Worm (Caenorhabditis elegans) whole organism, L3 larva: ENCODE results near the gene srz-79.

Experiments used
- R02D3.7 ChIP-seq: fragments of 150-350 bp; optimal IDR thresholded peaks from 2 replicates; lab custom pipeline; 2014; ENCODE audit warnings: missing biosample characterization, missing genetic modification characterization
- ZK546.5 ChIP-seq: sonication (generic microtip); optimal IDR thresholded peaks from 2 replicates; lab custom pipeline; 2017; ENCODE audit warnings: missing biosample characterization, missing genetic modification characterization
- aly-2 ChIP-seq: fragments of 150-350 bp; optimal IDR thresholded peaks from 2 replicates; lab custom pipeline; 2014; ENCODE audit warnings: missing biosample characterization, missing genetic modification characterization
- ama-1 ChIP-seq: fragments of 150-350 bp; optimal IDR thresholded peaks from 2 replicates; lab custom pipeline; 2018
- ceh-16 ChIP-seq: sonication (generic microtip); optimal IDR thresholded peaks from 2 replicates; lab custom pipeline; 2017; ENCODE audit warnings: missing biosample characterization, missing genetic modification characterization
- ceh-28 ChIP-seq: fragments of 150-350 bp; optimal IDR thresholded peaks from 2 replicates; lab custom pipeline; 2014; ENCODE audit warnings: missing biosample characterization, missing genetic modification reagents, missing genetic modification characterization
- ceh-82 ChIP-seq: fragments of 150-350 bp; optimal IDR thresholded peaks from 2 replicates; lab custom pipeline; 2014; ENCODE audit warnings: missing biosample characterization, missing genetic modification characterization
- ceh-9 ChIP-seq: sonication (generic microtip); optimal IDR thresholded peaks from 2 replicates; lab custom pipeline; 2018; ENCODE audit warnings: missing biosample characterization, missing genetic modification characterization
- daf-12 ChIP-seq: fragments of 150-350 bp; optimal IDR thresholded peaks from 2 replicates; lab custom pipeline; 2014; ENCODE audit warnings: missing biosample characterization, missing genetic modification reagents, missing genetic modification characterization
- elt-1 ChIP-seq: fragments of 150-350 bp; optimal IDR thresholded peaks from 2 replicates; lab custom pipeline; 2014; ENCODE audit warnings: missing biosample characterization, missing genetic modification characterization
- elt-2 ChIP-seq: sonication (generic microtip); optimal IDR thresholded peaks from 2 replicates; lab custom pipeline; 2016; ENCODE audit warnings: missing genetic modification reagents, mild to moderate bottlenecking, missing genetic modification characterization, missing compliant biosample characterization
- eor-1 ChIP-seq, 2 experiments: fragments of 150-350 bp; optimal IDR thresholded peaks; 2 replicates each; lab custom pipeline; 2014 to 2018; ENCODE audit warnings: missing biosample characterization in 2 of 2, missing genetic modification characterization in 2 of 2
- fkh-2 ChIP-seq: fragments of 150-350 bp; optimal IDR thresholded peaks from 2 replicates; lab custom pipeline; 2014; ENCODE audit warnings: missing biosample characterization, missing genetic modification reagents, missing genetic modification characterization
- fos-1 ChIP-seq: fragments of 150-350 bp; optimal IDR thresholded peaks from 2 replicates; lab custom pipeline; 2014; ENCODE audit warnings: missing biosample characterization, missing genetic modification characterization
- hmg-11 ChIP-seq: sonication (generic microtip); optimal IDR thresholded peaks from 2 replicates; lab custom pipeline; 2016; ENCODE audit warnings: missing genetic modification characterization, missing compliant biosample characterization
- jun-1 ChIP-seq: fragments of 150-350 bp; optimal IDR thresholded peaks from 2 replicates; lab custom pipeline; 2014; ENCODE audit warnings: missing biosample characterization, missing genetic modification reagents, missing genetic modification characterization
- lin-15B ChIP-seq: fragments of 150-350 bp; optimal IDR thresholded peaks from 2 replicates; lab custom pipeline; 2014; ENCODE audit warnings: missing biosample characterization, missing genetic modification characterization
- lin-39 ChIP-seq: fragments of 150-350 bp; optimal IDR thresholded peaks from 2 replicates; lab custom pipeline; 2018; ENCODE audit warnings: missing biosample characterization, missing genetic modification reagents, missing genetic modification characterization
- lsy-12 ChIP-seq: sonication (generic microtip); optimal IDR thresholded peaks from 2 replicates; lab custom pipeline; 2016; ENCODE audit warnings: mild to moderate bottlenecking, missing genetic modification characterization, missing compliant biosample characterization
- mdl-1 ChIP-seq: fragments of 150-350 bp; optimal IDR thresholded peaks from 2 replicates; lab custom pipeline; 2014; ENCODE audit warnings: missing biosample characterization, missing genetic modification characterization
- mml-1 ChIP-seq: fragments of 150-350 bp; sonication (generic microtip); optimal IDR thresholded peaks from 3 replicates; lab custom pipeline; 2014; ENCODE audit warnings: missing biosample characterization, missing genetic modification characterization
- nfya-1 ChIP-seq: sonication (generic microtip); optimal IDR thresholded peaks from 2 replicates; lab custom pipeline; 2017; ENCODE audit warnings: missing genetic modification characterization, mild to moderate bottlenecking, missing compliant biosample characterization, antibody characterized with exemption, moderate library complexity; ENCODE audit not compliant: insufficient read depth
- nhr-11 ChIP-seq: fragments of 150-350 bp; optimal IDR thresholded peaks from 2 replicates; lab custom pipeline; 2014; ENCODE audit warnings: missing biosample characterization, missing genetic modification characterization
- nhr-12 ChIP-seq: fragments of 150-350 bp; optimal IDR thresholded peaks from 2 replicates; lab custom pipeline; 2014; ENCODE audit warnings: missing biosample characterization, missing genetic modification characterization
- nhr-237 ChIP-seq: fragments of 150-350 bp; optimal IDR thresholded peaks from 2 replicates; lab custom pipeline; 2014; ENCODE audit warnings: missing biosample characterization, missing genetic modification characterization
- nhr-25 ChIP-seq: sonication (generic microtip); optimal IDR thresholded peaks from 2 replicates; lab custom pipeline; 2017; ENCODE audit warnings: missing biosample characterization, missing genetic modification characterization
- nhr-28 ChIP-seq: fragments of 150-350 bp; optimal IDR thresholded peaks from 2 replicates; lab custom pipeline; 2014; ENCODE audit warnings: missing biosample characterization, missing genetic modification characterization
- nhr-77 ChIP-seq: fragments of 150-350 bp; optimal IDR thresholded peaks from 2 replicates; lab custom pipeline; 2014; ENCODE audit warnings: missing biosample characterization, missing genetic modification characterization
- pha-4 ChIP-seq: fragments of 150-350 bp; optimal IDR thresholded peaks from 2 replicates; lab custom pipeline; 2014; ENCODE audit warnings: missing biosample characterization, missing genetic modification reagents, missing genetic modification characterization
- pqm-1 ChIP-seq: fragments of 150-350 bp; optimal IDR thresholded peaks from 2 replicates; lab custom pipeline; 2017; ENCODE audit warnings: missing biosample characterization, missing genetic modification characterization, inconsistent platforms
- sea-2 ChIP-seq: fragments of 150-350 bp; sonication (generic microtip); optimal IDR thresholded peaks from 4 replicates; lab custom pipeline; 2014; ENCODE audit warnings: missing biosample characterization, missing genetic modification reagents, missing genetic modification characterization
- skn-1 ChIP-seq: fragments of 150-350 bp; optimal IDR thresholded peaks from 2 replicates; lab custom pipeline; 2014; ENCODE audit warnings: missing biosample characterization, missing genetic modification characterization
- snpc-4 ChIP-seq: fragments of 150-350 bp; optimal IDR thresholded peaks from 2 replicates; lab custom pipeline; 2014; ENCODE audit warnings: missing biosample characterization, missing genetic modification characterization
- tbx-2 ChIP-seq: sonication (generic microtip); optimal IDR thresholded peaks from 2 replicates; lab custom pipeline; 2016; ENCODE audit warnings: mild to moderate bottlenecking, missing genetic modification characterization, missing compliant biosample characterization
- unc-39 ChIP-seq: sonication (generic microtip); optimal IDR thresholded peaks from 4 replicates; lab custom pipeline; 2017; ENCODE audit warnings: missing biosample characterization, missing genetic modification characterization
- unc-62 ChIP-seq: fragments of 150-350 bp; sonication (generic microtip); optimal IDR thresholded peaks from 4 replicates; lab custom pipeline; 2014; ENCODE audit warnings: missing biosample characterization, missing genetic modification reagents, missing genetic modification characterization
- ztf-4 ChIP-seq: fragments of 150-350 bp; optimal IDR thresholded peaks from 2 replicates; lab custom pipeline; 2014; ENCODE audit warnings: missing biosample characterization, missing genetic modification characterization

The srz-79 gene

ce11 chrIV:3452516-3452915 lies 40.9 kb upstream of the srz-79 start:
- TF ChIP-seq nhr-77 (tag; lab: Kevin White, UChicago) (no peak), elt-1 (tag; lab: Kevin White, UChicago) (no peak), unc-62 (GFP tag; lab: Kevin White, UChicago) (no peak), sea-2 (GFP tag; lab: Kevin White, UChicago) (no peak), unc-39 (tag; lab: Kevin White, UChicago) (no peak), eor-1 (tag; optimal IDR thresholded peaks at IDR 0.05; lab: Kevin White, UChicago) (no peak), R02D3.7 (no peak), nfya-1 (tag; lab: Kevin White, UChicago) (no peak), fkh-2 (tag; lab: Kevin White, UChicago) (no peak), daf-12 (tag; lab: Kevin White, UChicago) (no peak)

- TF ChIP-seq fkh-2 (tag; lab: Kevin White, UChicago) (no peak), nhr-12 (no peak), ama-1 (lab: Kevin White, UChicago) (no peak), ztf-4 (no peak), snpc-4 (no peak), pha-4 (no peak), lin-15B (tag; lab: Kevin White, UChicago) (no peak), jun-1 (no peak), nhr-28 (tag; lab: Kevin White, UChicago) (no peak), aly-2 (tag; lab: Kevin White, UChicago) (no peak), unc-39 (tag; lab: Kevin White, UChicago) (no peak), elt-2 (tag; lab: Kevin White, UChicago) (no peak), unc-62 (GFP tag; lab: Kevin White, UChicago) (no peak), ceh-16 (tag; lab: Kevin White, UChicago) (no peak), mdl-1 (tag; lab: Kevin White, UChicago) (no peak), nhr-237 (no peak), ceh-82 (tag; lab: Kevin White, UChicago) (no peak), ceh-9 (tag; lab: Kevin White, UChicago) (no peak), ceh-28 (tag; lab: Kevin White, UChicago) (no peak), daf-12 (tag; lab: Kevin White, UChicago) (no peak)
Measured at ce11 chrIV:3453346-3453745, 40.1 kb upstream of the srz-79 start, which contains the start of gene srz-23. Gene srz-23, plus strand, starts transcription at chrIV:3453608.

- no peak for TF ChIP-seq eor-1 (tag; optimal IDR thresholded peaks at IDR 0.05; lab: Kevin White, UChicago)
- TF ChIP-seq lsy-12 (tag; lab: Kevin White, UChicago) = no peak
- TF ChIP-seq nfya-1 (tag; lab: Kevin White, UChicago) = no peak
- no peak for TF ChIP-seq tbx-2 (tag; lab: Kevin White, UChicago)
- no peak for TF ChIP-seq hmg-11
- no peak for TF ChIP-seq nhr-11
- TF ChIP-seq ama-1 (lab: Kevin White, UChicago) = no peak
- no peak for TF ChIP-seq mml-1 (tag; lab: Kevin White, UChicago)
- TF ChIP-seq nhr-77 (tag; lab: Kevin White, UChicago) = no peak
- no peak for TF ChIP-seq pqm-1
- no peak for TF ChIP-seq nhr-25 (tag; lab: Kevin White, UChicago)
- no peak for TF ChIP-seq lin-39 (tag; lab: Kevin White, UChicago)
Measured at ce11 chrIV:3463254-3463653, 30.2 kb upstream of the srz-79 start, which contains the start of gene F58E2.4. Gene F58E2.4, plus strand, starts transcription at chrIV:3463387.

ce11 chrIV:3467128-3467527 lies 26.3 kb upstream of the srz-79 start, which contains the start of gene F58E2.3:
Gene F58E2.3, plus strand, starts transcription at chrIV:3467428.
- TF ChIP-seq fos-1 (tag; lab: Kevin White, UChicago) (no peak), mml-1 (tag; lab: Kevin White, UChicago) (no peak), lin-15B (tag; lab: Kevin White, UChicago) (no peak), ZK546.5 (tag; lab: Kevin White, UChicago) (no peak), unc-39 (tag; lab: Kevin White, UChicago) (no peak), pqm-1 (no peak), sea-2 (GFP tag; lab: Kevin White, UChicago) (no peak), hmg-11 (no peak), lin-39 (tag; lab: Kevin White, UChicago) (no peak), nhr-28 (tag; lab: Kevin White, UChicago) (no peak), elt-2 (tag; lab: Kevin White, UChicago) (no peak), unc-62 (GFP tag; lab: Kevin White, UChicago) (no peak), nhr-25 (tag; lab: Kevin White, UChicago) (no peak), skn-1 (no peak), pha-4 (no peak)
